Fruit fly (Drosophila melanogaster) whole organism, embryonic: ENCODE data around the gene CG14805.
A peak's percentile ranks its signal among the peaks of the same experiment; 100 is the strongest.

Experiments used
- Bgb ChIP-seq: fragments of 200-800 bp; sonication (Bioruptor generic); IDR thresholded peaks from 2 replicates; pipeline ENCODE4 v1.3.6; 2022; ENCODE audit warnings: missing biosample characterization, missing genetic modification characterization; ENCODE audit not compliant: partially characterized antibody
- CG10209 ChIP-seq: fragments of 200-800 bp; sonication (Bioruptor generic); optimal IDR thresholded peaks from 3 replicates; lab custom pipeline; 2017; ENCODE audit warnings: missing biosample characterization, mild to moderate bottlenecking, missing genetic modification characterization, missing genetic modification reagents
- CG11695 ChIP-seq: fragments of 200-800 bp; sonication (Bioruptor generic); IDR thresholded peaks from 3 replicates; pipeline ENCODE4 v1.3.6; 2022; ENCODE audit warnings: missing biosample characterization, missing genetic modification characterization
- CG12219 ChIP-seq: fragments of 200-800 bp; sonication (Bioruptor generic); optimal IDR thresholded peaks from 3 replicates; lab custom pipeline; 2018; ENCODE audit warnings: missing biosample characterization, mild to moderate bottlenecking, missing genetic modification characterization
- CG13424 ChIP-seq: fragments of 200-800 bp; sonication (Bioruptor generic); optimal IDR thresholded peaks from 2 replicates; lab custom pipeline; 2019; ENCODE audit warnings: missing biosample characterization, mild to moderate bottlenecking, missing genetic modification characterization, moderate library complexity
- CG13624 ChIP-seq: fragments of 200-800 bp; sonication (Bioruptor generic); optimal IDR thresholded peaks from 2 replicates; lab custom pipeline; 2016; ENCODE audit warnings: missing biosample characterization, missing genetic modification characterization
- CG1529 ChIP-seq: fragments of 200-800 bp; sonication (Bioruptor generic); optimal IDR thresholded peaks from 3 replicates; lab custom pipeline; 2018; ENCODE audit warnings: missing biosample characterization, missing genetic modification characterization
- CG15514 ChIP-seq: fragments of 200-800 bp; sonication (Bioruptor generic); optimal IDR thresholded peaks from 3 replicates; lab custom pipeline; 2017; ENCODE audit warnings: missing biosample characterization, missing genetic modification characterization, mild to moderate bottlenecking, moderate library complexity, missing genetic modification reagents
- CG16813 ChIP-seq: fragments of 200-800 bp; sonication (Bioruptor generic); IDR thresholded peaks from 3 replicates; pipeline ENCODE4 v1.3.6; 2022; ENCODE audit warnings: missing biosample characterization, missing genetic modification characterization; ENCODE audit not compliant: partially characterized antibody
- CG17328 ChIP-seq: fragments of 200-800 bp; sonication (Bioruptor generic); IDR thresholded peaks from 2 replicates; pipeline ENCODE4 v1.3.6; 2022; ENCODE audit warnings: missing biosample characterization, missing genetic modification characterization
- CG17612 ChIP-seq: fragments of 200-800 bp; sonication (Bioruptor generic); IDR thresholded peaks from 2 replicates; pipeline ENCODE4 v1.3.6; 2022; ENCODE audit warnings: missing biosample characterization, missing genetic modification characterization
- CG17912 ChIP-seq: fragments of 200-800 bp; sonication (Bioruptor generic); optimal IDR thresholded peaks from 2 replicates; lab custom pipeline; 2018; ENCODE audit warnings: missing biosample characterization, mild to moderate bottlenecking, missing genetic modification characterization
- CG2202 ChIP-seq: fragments of 200-800 bp; sonication (Bioruptor generic); optimal IDR thresholded peaks from 2 replicates; lab custom pipeline; 2018; ENCODE audit warnings: missing biosample characterization, mild to moderate bottlenecking, missing genetic modification characterization
- CG2712 ChIP-seq: fragments of 200-800 bp; optimal IDR thresholded peaks from 3 replicates; lab custom pipeline; 2019; ENCODE audit warnings: missing biosample characterization, mild to moderate bottlenecking, missing genetic modification characterization, moderate library complexity
- CG30431 ChIP-seq: fragments of 200-800 bp; sonication (Bioruptor generic); optimal IDR thresholded peaks from 2 replicates; lab custom pipeline; 2017; ENCODE audit warnings: missing biosample characterization, missing genetic modification characterization
- CG3726 ChIP-seq: fragments of 200-800 bp; sonication (Bioruptor generic); IDR thresholded peaks from 3 replicates; pipeline ENCODE4, ENCODE4 v1.3.6; 2022; ENCODE audit warnings: missing biosample characterization, missing genetic modification characterization
- CG3847 ChIP-seq: fragments of 200-800 bp; sonication (Bioruptor generic); IDR thresholded peaks from 2 replicates; pipeline ENCODE4 v1.3.6; 2022; ENCODE audit warnings: missing biosample characterization, missing genetic modification characterization
- CG3995 ChIP-seq: fragments of 200-800 bp; sonication (Bioruptor generic); optimal IDR thresholded peaks from 3 replicates; lab custom pipeline; 2016; ENCODE audit warnings: missing biosample characterization, missing genetic modification characterization
- CG43689 ChIP-seq: fragments of 200-800 bp; sonication (Bioruptor generic); IDR thresholded peaks from 2 replicates; pipeline ENCODE4 v1.3.6; 2022; ENCODE audit warnings: missing biosample characterization, missing genetic modification characterization
- CG4730 ChIP-seq: fragments of 200-800 bp; sonication (Bioruptor generic); IDR thresholded peaks from 2 replicates; pipeline ENCODE4 v1.3.6; 2022; ENCODE audit warnings: missing biosample characterization, missing genetic modification characterization
- CG4820 ChIP-seq: fragments of 200-800 bp; sonication (Bioruptor generic); optimal IDR thresholded peaks from 3 replicates; lab custom pipeline; 2016; ENCODE audit warnings: missing biosample characterization, missing genetic modification characterization
- CG6272 ChIP-seq: fragments of 200-800 bp; sonication (Bioruptor generic); IDR thresholded peaks from 2 replicates; pipeline ENCODE4 v1.3.6; 2022; ENCODE audit warnings: missing biosample characterization, missing genetic modification characterization
- CG7745 ChIP-seq: fragments of 200-800 bp; sonication (Bioruptor generic); optimal IDR thresholded peaks from 2 replicates; lab custom pipeline; 2018; ENCODE audit warnings: missing biosample characterization, mild to moderate bottlenecking, missing genetic modification characterization, moderate library complexity
- CG7839 ChIP-seq: fragments of 200-800 bp; sonication (Bioruptor generic); optimal IDR thresholded peaks from 3 replicates; lab custom pipeline; 2018; ENCODE audit warnings: missing biosample characterization, mild to moderate bottlenecking, missing genetic modification characterization, moderate library complexity
- CHES-1-like ChIP-seq: fragments of 200-800 bp; sonication (Bioruptor generic); optimal IDR thresholded peaks from 2 replicates; lab custom pipeline; 2016; ENCODE audit warnings: missing biosample characterization, missing genetic modification characterization
- CoRest ChIP-seq: fragments of 200-800 bp; sonication (Bioruptor generic); optimal IDR thresholded peaks from 3 replicates; lab custom pipeline; 2018; ENCODE audit warnings: missing biosample characterization, mild to moderate bottlenecking, missing genetic modification characterization, moderate library complexity
- GATAe ChIP-seq: fragments of 200-800 bp; sonication (Bioruptor generic); conservative IDR thresholded peaks from 2 replicates; pipeline ENCODE4 v1.3.6; 2022; ENCODE audit warnings: missing biosample characterization, missing genetic modification characterization
- HLHmδ ChIP-seq: fragments of 200-800 bp; sonication (Bioruptor generic); optimal IDR thresholded peaks from 2 replicates; lab custom pipeline; 2018; ENCODE audit warnings: missing biosample characterization, mild to moderate bottlenecking, missing genetic modification characterization, moderate library complexity
- Hey ChIP-seq: fragments of 200-800 bp; sonication (Bioruptor generic); optimal IDR thresholded peaks from 3 replicates; lab custom pipeline; 2018; ENCODE audit warnings: missing biosample characterization, mild to moderate bottlenecking, missing genetic modification characterization
- HmgD ChIP-seq: fragments of 200-800 bp; sonication (Bioruptor generic); optimal IDR thresholded peaks from 3 replicates; lab custom pipeline; 2016; ENCODE audit warnings: missing biosample characterization, missing genetic modification characterization
- Hr78 ChIP-seq, 2 experiments: fragments of 200-800 bp in 1 of 2; fragments of >200 bp in 1 of 2; sonication (Bioruptor generic) in 1 of 2; optimal IDR thresholded peaks; 2 replicates each; lab custom pipeline; 2017 to 2019; ENCODE audit warnings: missing biosample characterization in 2 of 2, missing genetic modification characterization in 2 of 2, mild to moderate bottlenecking in 1 of 2, moderate library complexity in 1 of 2
- Lpt ChIP-seq: fragments of >200 bp; optimal IDR thresholded peaks from 2 replicates; lab custom pipeline; 2018; ENCODE audit warnings: missing biosample characterization, missing genetic modification characterization
- Ravus ChIP-seq: fragments of 200-800 bp; sonication (Bioruptor generic); IDR thresholded peaks from 2 replicates; pipeline ENCODE4 v1.3.6; 2022; ENCODE audit warnings: missing biosample characterization, missing genetic modification characterization
- Sry-δ ChIP-seq: fragments of 200-800 bp; sonication (Bioruptor generic); optimal IDR thresholded peaks from 2 replicates; lab custom pipeline; 2016; ENCODE audit warnings: missing biosample characterization, missing genetic modification characterization
- Taf1 ChIP-seq: fragments of 200-800 bp; sonication (Bioruptor generic); IDR thresholded peaks from 2 replicates; pipeline ENCODE4 v1.3.6; 2022; ENCODE audit warnings: missing biosample characterization, missing genetic modification characterization
- Xrp1 ChIP-seq: fragments of 200-800 bp; sonication (Bioruptor generic); IDR thresholded peaks from 2 replicates; pipeline ENCODE4 v1.3.6; 2022; ENCODE audit warnings: missing biosample characterization, missing genetic modification characterization
- bigmax ChIP-seq: fragments of 200-800 bp; sonication (Bioruptor generic); optimal IDR thresholded peaks from 2 replicates; lab custom pipeline; 2018; ENCODE audit warnings: missing biosample characterization, mild to moderate bottlenecking, missing genetic modification characterization
- br ChIP-seq: fragments of >200 bp; optimal IDR thresholded peaks from 2 replicates; lab custom pipeline; 2017
- cwo ChIP-seq: fragments of 200-800 bp; sonication (Bioruptor generic); optimal IDR thresholded peaks from 3 replicates; lab custom pipeline; 2017; ENCODE audit warnings: missing biosample characterization, missing genetic modification characterization, mild to moderate bottlenecking, moderate library complexity, missing genetic modification reagents
- disco-r ChIP-seq: fragments of 200-800 bp; sonication (Bioruptor generic); optimal IDR thresholded peaks from 2 replicates; lab custom pipeline; 2016; ENCODE audit warnings: missing biosample characterization, missing genetic modification characterization
- dmrt11E ChIP-seq: fragments of 200-800 bp; sonication (Bioruptor generic); optimal IDR thresholded peaks from 3 replicates; lab custom pipeline; 2018; ENCODE audit warnings: missing biosample characterization, mild to moderate bottlenecking, missing genetic modification characterization, moderate library complexity
- gfzf ChIP-seq: fragments of 200-800 bp; sonication (Bioruptor generic); optimal IDR thresholded peaks from 2 replicates; lab custom pipeline; 2016; ENCODE audit warnings: missing biosample characterization, mild to moderate bottlenecking, missing genetic modification characterization, moderate library complexity
- her ChIP-seq: fragments of 200-800 bp; sonication (Bioruptor generic); optimal IDR thresholded peaks from 2 replicates; lab custom pipeline; 2016; ENCODE audit warnings: missing biosample characterization, missing genetic modification characterization
- jumu ChIP-seq: fragments of 200-800 bp; sonication (Bioruptor generic); optimal IDR thresholded peaks from 3 replicates; lab custom pipeline; 2016; ENCODE audit warnings: missing biosample characterization, missing genetic modification characterization
- knrl ChIP-seq: fragments of 200-800 bp; sonication (Bioruptor generic); IDR thresholded peaks from 3 replicates; pipeline ENCODE4 v1.3.6; 2022; ENCODE audit warnings: missing biosample characterization, missing genetic modification characterization; ENCODE audit not compliant: partially characterized antibody
- maf-S ChIP-seq: fragments of 200-800 bp; sonication (Bioruptor generic); optimal IDR thresholded peaks from 2 replicates; lab custom pipeline; 2016; ENCODE audit warnings: missing biosample characterization, missing genetic modification characterization
- pb ChIP-seq: fragments of 200-800 bp; sonication (Bioruptor generic); optimal IDR thresholded peaks from 3 replicates; lab custom pipeline; 2016; ENCODE audit warnings: missing biosample characterization, missing genetic modification characterization
- repo ChIP-seq: fragments of 200-800 bp; sonication (Bioruptor generic); optimal IDR thresholded peaks from 2 replicates; lab custom pipeline; 2016; ENCODE audit warnings: missing biosample characterization, missing genetic modification characterization
- slou ChIP-seq: fragments of 200-800 bp; sonication (Bioruptor generic); optimal IDR thresholded peaks from 3 replicates; lab custom pipeline; 2016; ENCODE audit warnings: missing biosample characterization, missing genetic modification characterization
- ssp ChIP-seq: fragments of 200-800 bp; sonication (Bioruptor generic); IDR thresholded peaks from 2 replicates; pipeline ENCODE4 v1.3.6; 2022; ENCODE audit warnings: missing biosample characterization, missing genetic modification characterization
- wor ChIP-seq: fragments of 200-800 bp; sonication (Bioruptor generic); IDR thresholded peaks from 2 replicates; pipeline ENCODE4 v1.3.6; 2022; ENCODE audit warnings: missing biosample characterization, missing genetic modification characterization

Gene CG14805

DNA sequence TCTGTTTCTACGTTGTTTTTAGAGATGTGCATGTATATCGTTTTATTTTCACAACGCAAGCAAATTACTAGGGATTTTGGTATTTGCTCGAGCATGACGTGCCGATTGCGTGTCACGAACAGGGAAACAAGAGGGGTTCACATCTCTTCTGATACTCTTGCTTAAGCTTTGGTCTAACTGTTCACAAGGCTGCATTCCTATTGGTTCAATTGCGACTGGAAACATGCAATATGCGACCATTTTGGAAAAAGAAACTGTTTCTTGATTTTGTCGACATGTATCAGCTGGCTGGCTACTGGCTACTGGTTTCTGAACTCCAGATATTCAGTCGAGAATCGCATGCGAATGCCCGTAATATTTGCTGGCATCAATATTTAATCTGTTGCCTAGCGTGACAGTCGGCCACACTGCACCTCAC, 3.0 kb downstream of the CG14805 start, which contains the start of gene Coa8 (continued):
- TF ChIP-seq Hey (no peak), CoRest (tag; lab: Kevin White, UChicago) (peak; percentile 25), CG7745 (tag; lab: Kevin White, UChicago) (no peak), CG1529 (GFP tag; lab: Kevin White, UChicago) (no peak), ssp (GFP tag; lab: Robert Waterston, UW) (peak; percentile 42; the same call in 1 of the 2 replicates), Ravus (no peak; the same call in 1 of the 2 replicates), bigmax (no peak), Lpt (no peak), CG3726 (GFP tag; lab: Robert Waterston, UW) (no peak), CG17328 (GFP tag; lab: Robert Waterston, UW) (0 out of 2 replicates have a peak, but pooled peaks have one; percentile 15), CG2202 (tag; lab: Kevin White, UChicago) (no peak), CG15514 (GFP tag; lab: Kevin White, UChicago) (peak; percentile 53), CG13424 (tag; lab: Kevin White, UChicago) (peak; percentile 62), repo (peak; percentile 18), HLHmδ (GFP tag; lab: Kevin White, UChicago) (no peak), dmrt11E (peak; percentile 6), wor (GFP tag; lab: Robert Waterston, UW) (no peak), GATAe (GFP tag; lab: Robert Waterston, UW) (no peak), CG12219 (GFP tag; lab: Kevin White, UChicago) (no peak), CG17912 (GFP tag; lab: Kevin White, UChicago) (no peak), CG13624 (GFP tag; lab: Kevin White, UChicago) (peak; percentile 40), CG30431 (GFP tag; lab: Kevin White, UChicago) (no peak), disco-r (no peak), Xrp1 (GFP tag; lab: Robert Waterston, UW) (peak; percentile 44), CG4820 (GFP tag; lab: Kevin White, UChicago) (no peak), CG3847 (peak; percentile 44), CG16813 (peak; percentile 42), CHES-1-like (GFP tag; lab: Kevin White, UChicago) (no peak), CG11695 (peak; percentile 49; the same call in 2 of the 3 replicates), cwo (GFP tag; lab: Kevin White, UChicago) (no peak), CG10209 (GFP tag; lab: Kevin White, UChicago) (no peak), CG3995 (GFP tag; lab: Kevin White, UChicago) (peak; percentile 30), CG2712 (tag; lab: Kevin White, UChicago) (peak; percentile 22), CG17612 (no peak), CG43689 (GFP tag; lab: Robert Waterston, UW) (no peak), br (lab: Kevin White, UChicago) (no peak), Sry-δ (peak; percentile 52), jumu (GFP tag; lab: Kevin White, UChicago) (peak; percentile 17), pb (no peak), knrl (GFP tag; lab: Robert Waterston, UW) (peak; percentile 63; the same call in 2 of the 3 replicates), gfzf (GFP tag; lab: Kevin White, UChicago) (peak; percentile 69), CG6272 (GFP tag; lab: Robert Waterston, UW) (0 out of 2 replicates have a peak, but pooled peaks have one; percentile 5), HmgD (GFP tag; lab: Kevin White, UChicago) (no peak), Hr78 (GFP tag; optimal IDR thresholded peaks at IDR 0.05; lab: Kevin White, UChicago) (no peak), maf-S (GFP tag; lab: Kevin White, UChicago) (peak; percentile 15), Bgb (GFP tag; lab: Robert Waterston, UW) (peak; percentile 39; the same call in 1 of the 2 replicates), slou (no peak), CG4730 (GFP tag; lab: Robert Waterston, UW) (no peak), her (GFP tag; lab: Kevin White, UChicago) (no peak), CG7839 (tag; lab: Kevin White, UChicago) (no peak), Taf1 (no peak)
